Fruit fly (Drosophila melanogaster): Measurements from ENCODE around the gene CG34447.

Gene CG34447

dm6 chr2L:2432809-2433493, 13.1 kb upstream of the CG34447 start (continued):
- peak; percentile 24 for TF ChIP-seq svp (GFP tag)
- TF ChIP-seq eg (GFP tag; IDR thresholded peaks at IDR 0.05) = peak; percentile 73
- TF ChIP-seq CG7368 (GFP tag; optimal IDR thresholded peaks at IDR 0.05) = peak; percentile 20
- peak; percentile 24 to 37 for TF ChIP-seq ss (GFP tag; optimal IDR thresholded peaks at IDR 0.05)
- TF ChIP-seq fd85E (GFP tag; optimal IDR thresholded peaks at IDR 0.05) = peak; percentile 32
- no peak for TF ChIP-seq Blimp-1 (GFP tag; optimal IDR thresholded peaks at IDR 0.05)
- TF ChIP-seq achi (GFP tag; optimal IDR thresholded peaks at IDR 0.05) = peak; percentile 68
- peak; percentile 76 for TF ChIP-seq CG10631 (GFP tag; optimal IDR thresholded peaks at IDR 0.05)
- TF ChIP-seq CG11902 (GFP tag; optimal IDR thresholded peaks at IDR 0.05) = no peak
- peak; percentile 10 for TF ChIP-seq vri (GFP tag; optimal IDR thresholded peaks at IDR 0.05)
- TF ChIP-seq Smox (GFP tag; optimal IDR thresholded peaks at IDR 0.05) = no peak
- no peak for TF ChIP-seq fkh (GFP tag; optimal IDR thresholded peaks at IDR 0.05)
- TF ChIP-seq cyc (GFP tag; optimal IDR thresholded peaks at IDR 0.05) = no peak
- no peak for TF ChIP-seq CG31627 (GFP tag; optimal IDR thresholded peaks at IDR 0.05)
- TF ChIP-seq CG6854 (GFP tag; optimal IDR thresholded peaks at IDR 0.05) = no peak
- TF ChIP-seq OdsH (GFP tag; optimal IDR thresholded peaks at IDR 0.05) = peak; percentile 77
- peak; percentile 50 for TF ChIP-seq CG11294 (GFP tag; IDR thresholded peaks at IDR 0.05)
- peak; percentile 48 for TF ChIP-seq pdm3 (GFP tag; optimal IDR thresholded peaks at IDR 0.05)

DNA sequence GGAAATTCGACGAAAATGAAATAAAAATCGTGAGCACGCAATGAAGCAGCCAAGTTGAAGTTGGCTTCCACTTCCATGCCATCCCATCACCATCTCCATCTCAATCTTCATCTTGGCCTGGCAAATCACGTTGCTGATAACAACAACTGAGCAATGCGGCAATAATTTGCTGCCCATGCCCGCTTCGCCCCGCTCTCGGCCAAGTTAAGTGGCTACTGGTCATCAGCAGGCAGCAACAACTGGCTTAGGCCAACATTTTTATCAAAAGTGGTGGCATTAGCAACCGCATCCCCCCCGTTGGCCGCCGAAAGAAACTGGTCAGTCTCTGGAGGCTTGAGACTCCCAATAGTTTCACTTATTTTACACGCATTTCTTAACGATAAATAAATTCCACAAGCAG, 10.4 kb upstream of the CG34447 start:
- no peak for TF ChIP-seq Sox15 (GFP tag; optimal IDR thresholded peaks at IDR 0.05)
- no peak for TF ChIP-seq Blimp-1 (GFP tag; optimal IDR thresholded peaks at IDR 0.05)
- no peak for TF ChIP-seq net (GFP tag; optimal IDR thresholded peaks at IDR 0.05)
- TF ChIP-seq CG6808 (GFP tag; optimal IDR thresholded peaks at IDR 0.05) = no peak
- no peak for TF ChIP-seq Smox (GFP tag; optimal IDR thresholded peaks at IDR 0.05)
- TF ChIP-seq CG8319 (GFP tag; optimal IDR thresholded peaks at IDR 0.05) = no peak
- no peak for TF ChIP-seq Eip75B (GFP tag; optimal IDR thresholded peaks at IDR 0.05)
- TF ChIP-seq fkh (GFP tag; optimal IDR thresholded peaks at IDR 0.05) = no peak
- no peak for TF ChIP-seq Eip93F (GFP tag; optimal IDR thresholded peaks at IDR 0.05)
- no peak for TF ChIP-seq CG7368 (GFP tag; optimal IDR thresholded peaks at IDR 0.05)
- no peak for TF ChIP-seq CG4318 (GFP tag; optimal IDR thresholded peaks at IDR 0.05)
- no peak for TF ChIP-seq CG8632 (GFP tag; optimal IDR thresholded peaks at IDR 0.05)
- TF ChIP-seq spab (GFP tag; optimal IDR thresholded peaks at IDR 0.05) = no peak
- TF ChIP-seq Hr4 (GFP tag; optimal IDR thresholded peaks at IDR 0.05) = no peak
- no peak for TF ChIP-seq CG32006 (GFP tag; optimal IDR thresholded peaks at IDR 0.05)
- TF ChIP-seq CG15336 (GFP tag; IDR thresholded peaks at IDR 0.05) = no peak

dm6 chr2L:2429588-2429987, 9.8 kb upstream of the CG34447 start:
- TF ChIP-seq CG8119 (GFP tag; IDR thresholded peaks at IDR 0.05) (no peak), CG3032 (tag; optimal IDR thresholded peaks at IDR 0.05) (no peak), CG3919 (GFP tag; optimal IDR thresholded peaks at IDR 0.05) (no peak), CG8632 (GFP tag; optimal IDR thresholded peaks at IDR 0.05) (no peak), CG10669 (GFP tag; optimal IDR thresholded peaks at IDR 0.05) (no peak)

DNA sequence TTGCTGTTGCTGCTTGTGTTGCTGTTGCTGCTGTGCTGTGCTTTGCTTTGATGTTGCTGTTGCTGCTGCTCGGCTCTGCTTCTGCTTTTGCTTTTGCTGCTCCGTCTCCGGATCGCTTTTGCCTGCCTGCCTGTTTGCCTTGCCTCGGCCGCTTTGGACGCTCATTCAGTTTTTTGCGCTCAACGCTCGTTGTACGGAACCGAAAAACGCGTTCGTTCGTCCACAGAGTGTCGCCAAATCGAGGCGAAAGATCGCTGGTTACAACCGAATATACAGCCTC, 8.3 kb upstream of the CG34447 start, which contains the start of gene dpp:
dpp (plus strand) TSS at position 164 of the 280 bp plus-strand sequence.
- TF ChIP-seq OdsH (GFP tag; optimal IDR thresholded peaks at IDR 0.05) (no peak), CG7368 (GFP tag; optimal IDR thresholded peaks at IDR 0.05) (no peak), eg (GFP tag; IDR thresholded peaks at IDR 0.05) (no peak), CG16779 (tag; optimal IDR thresholded peaks at IDR 0.05) (no peak), CG6808 (GFP tag; optimal IDR thresholded peaks at IDR 0.05) (no peak), CG32006 (GFP tag; optimal IDR thresholded peaks at IDR 0.05) (no peak), CG6163 (GFP tag; IDR thresholded peaks at IDR 0.05) (0 out of 3 replicates have a peak, but pooled peaks have one; percentile 25), Sox102F (GFP tag; optimal IDR thresholded peaks at IDR 0.05) (no peak), CG11902 (GFP tag; optimal IDR thresholded peaks at IDR 0.05) (no peak), CG3919 (GFP tag; optimal IDR thresholded peaks at IDR 0.05) (peak; percentile 36), Gug (GFP tag; IDR thresholded peaks at IDR 0.05) (no peak), CG31627 (GFP tag; optimal IDR thresholded peaks at IDR 0.05) (no peak), Eip75B (GFP tag; optimal IDR thresholded peaks at IDR 0.05) (no peak), svp (GFP tag) (peak; percentile 32)
